Worm (Caenorhabditis elegans): ENCODE data around the gene hsp-60.

The hsp-60 gene

ce11 chrIII:1616245-1617026, 3.1 kb upstream of the hsp-60 start:
- TF ChIP-seq ama-1 (optimal IDR thresholded peaks at IDR 0.05), result peak; percentile 91
- peak in 1 of 2 experiments; percentile 77 for TF ChIP-seq lsy-2 (tag; optimal IDR thresholded peaks at IDR 0.05)
- no peak for TF ChIP-seq zfp-3 (GFP tag; conservative IDR thresholded peaks at IDR 0.05)
- peak; percentile 74 for TF ChIP-seq nhr-102 (tag; optimal IDR thresholded peaks at IDR 0.05)
- TF ChIP-seq hlh-11 (tag; optimal IDR thresholded peaks at IDR 0.05), result peak; percentile 38
- peak; percentile 76 for TF ChIP-seq duxl-1 (tag; optimal IDR thresholded peaks at IDR 0.05; ENCODE audit: poor library complexity)
- TF ChIP-seq snpc-1.2 (GFP tag; IDR thresholded peaks at IDR 0.05), result no peak
- TF ChIP-seq fkh-10 (GFP tag; optimal IDR thresholded peaks at IDR 0.05), result no peak
- TF ChIP-seq madf-5 (GFP tag; IDR thresholded peaks at IDR 0.05), result no peak
- TF ChIP-seq mep-1 (tag; optimal IDR thresholded peaks at IDR 0.05), result peak; percentile 59
- no peak for TF ChIP-seq mdt-29 (GFP tag; IDR thresholded peaks at IDR 0.05)
- TF ChIP-seq nhr-48 (tag; optimal IDR thresholded peaks at IDR 0.05), result no peak
- TF ChIP-seq ztf-7 (tag; optimal IDR thresholded peaks at IDR 0.05), result no peak
- TF ChIP-seq unc-62 (GFP tag; optimal IDR thresholded peaks at IDR 0.05 in 1 of 2), result no peak
- TF ChIP-seq unc-62 (tag; optimal IDR thresholded peaks at IDR 0.05), result no peak
- TF ChIP-seq ctbp-1 (GFP tag; IDR thresholded peaks at IDR 0.05), result 0 out of 2 replicates have a peak, but pooled peaks have one; percentile 66
- TF ChIP-seq egl-43 (GFP tag; IDR thresholded peaks at IDR 0.05), result peak; percentile 78
- TF ChIP-seq egl-27 (tag; optimal IDR thresholded peaks at IDR 0.05), result no peak
- peak; percentile 61 for TF ChIP-seq gei-8 (GFP tag; optimal IDR thresholded peaks at IDR 0.05)
- TF ChIP-seq ztf-11 (tag; optimal IDR thresholded peaks at IDR 0.05), result no peak
- peak; percentile 52; the same call in 1 of the 2 replicates for TF ChIP-seq vab-7 (GFP tag; IDR thresholded peaks at IDR 0.05)
- no peak for TF ChIP-seq ZK337.2 (GFP tag; IDR thresholded peaks at IDR 0.05)
- peak; percentile 65; the same call in 1 of the 2 replicates for TF ChIP-seq nhr-42 (GFP tag; IDR thresholded peaks at IDR 0.05)
- TF ChIP-seq saeg-2 (GFP tag; IDR thresholded peaks at IDR 0.05), result no peak
- TF ChIP-seq hif-1 (tag; optimal IDR thresholded peaks at IDR 0.05), result peak in 1 of 2 experiments; percentile 49
- peak; percentile 59 for TF ChIP-seq sdz-12 (GFP tag; optimal IDR thresholded peaks at IDR 0.05)
- TF ChIP-seq nhr-41 (GFP tag; IDR thresholded peaks at IDR 0.05), result 0 out of 2 replicates have a peak, but pooled peaks have one; percentile 35
- peak; percentile 13; the same call in 1 of the 2 replicates for TF ChIP-seq ceh-20 (GFP tag; IDR thresholded peaks at IDR 0.05)
- no peak for TF ChIP-seq zag-1 (tag; optimal IDR thresholded peaks at IDR 0.05)
- TF ChIP-seq lim-7 (GFP tag; IDR thresholded peaks at IDR 0.05), result peak; percentile 65
- no peak for TF ChIP-seq rbr-2 (tag; optimal IDR thresholded peaks at IDR 0.05)
- TF ChIP-seq daf-19 (GFP tag; conservative IDR thresholded peaks at IDR 0.05), result no peak
- TF ChIP-seq pqm-1 (tag; optimal IDR thresholded peaks at IDR 0.05), result no peak
- TF ChIP-seq mes-2 (tag; optimal IDR thresholded peaks at IDR 0.05; ENCODE audit: poor library complexity, severe bottlenecking), result peak; percentile 54
- TF ChIP-seq nhr-76 (tag; optimal IDR thresholded peaks at IDR 0.05), result no peak
- TF ChIP-seq dve-1 (tag; optimal IDR thresholded peaks at IDR 0.05; ENCODE audit: insufficient read depth), result peak; percentile 18
- TF ChIP-seq spr-3 (GFP tag; optimal IDR thresholded peaks at IDR 0.05), result no peak
- peak; percentile 52 for TF ChIP-seq T26A8.4 (GFP tag; IDR thresholded peaks at IDR 0.05)
- no peak for TF ChIP-seq ceh-44 (GFP tag; IDR thresholded peaks at IDR 0.05)
- TF ChIP-seq hmg-1.1 (GFP tag; IDR thresholded peaks at IDR 0.05), result no peak
- TF ChIP-seq lin-15B (tag; optimal IDR thresholded peaks at IDR 0.05), result peak; percentile 29
- TF ChIP-seq nhr-10 (tag; optimal IDR thresholded peaks at IDR 0.05), result no peak
- peak; percentile 97 for TF ChIP-seq aha-1 (tag)
- no peak for TF ChIP-seq T20F7.1 (GFP tag; optimal IDR thresholded peaks at IDR 0.05)
- no peak for TF ChIP-seq nhr-237 (tag; optimal IDR thresholded peaks at IDR 0.05)
- TF ChIP-seq Y48G9A.11 (GFP tag; IDR thresholded peaks at IDR 0.05), result 0 out of 2 replicates have a peak, but pooled peaks have one; percentile 71
- no peak for TF ChIP-seq nhr-77 (tag; optimal IDR thresholded peaks at IDR 0.05)
- no peak for TF ChIP-seq aly-2 (tag; optimal IDR thresholded peaks at IDR 0.05)
- TF ChIP-seq dmd-8 (GFP tag; IDR thresholded peaks at IDR 0.05), result no peak
- TF ChIP-seq tra-1 (GFP tag; IDR thresholded peaks at IDR 0.05), result no peak
